Worm (Caenorhabditis elegans): ENCODE data around the gene mam-5.

- no peak for TF ChIP-seq W03F9.2 (tag; optimal IDR thresholded peaks at IDR 0.05)
- no peak for TF ChIP-seq him-1 (tag; optimal IDR thresholded peaks at IDR 0.05)
- TF ChIP-seq dao-5 (tag; optimal IDR thresholded peaks at IDR 0.05): no peak
These were observed 24.7 kb downstream of the mam-5 start for ce11 chrV:9977211-9977610.

All from whole organism, L4/young adult.